Worm (Caenorhabditis elegans) whole organism, L3 larva: ENCODE data around the gene F18A11.2.

Experiments
- R02D3.7 ChIP-seq: fragments of 150-350 bp; optimal IDR thresholded peaks from 2 replicates; lab custom pipeline; 2014; ENCODE audit warnings: missing biosample characterization, missing genetic modification characterization
- ZK546.5 ChIP-seq: sonication (generic microtip); optimal IDR thresholded peaks from 2 replicates; lab custom pipeline; 2017; ENCODE audit warnings: missing biosample characterization, missing genetic modification characterization
- ama-1 ChIP-seq: fragments of 150-350 bp; optimal IDR thresholded peaks from 2 replicates; lab custom pipeline; 2018
- ceh-16 ChIP-seq: sonication (generic microtip); optimal IDR thresholded peaks from 2 replicates; lab custom pipeline; 2017; ENCODE audit warnings: missing biosample characterization, missing genetic modification characterization
- ceh-28 ChIP-seq: fragments of 150-350 bp; optimal IDR thresholded peaks from 2 replicates; lab custom pipeline; 2014; ENCODE audit warnings: missing biosample characterization, missing genetic modification reagents, missing genetic modification characterization
- ceh-82 ChIP-seq: fragments of 150-350 bp; optimal IDR thresholded peaks from 2 replicates; lab custom pipeline; 2014; ENCODE audit warnings: missing biosample characterization, missing genetic modification characterization
- elt-1 ChIP-seq: fragments of 150-350 bp; optimal IDR thresholded peaks from 2 replicates; lab custom pipeline; 2014; ENCODE audit warnings: missing biosample characterization, missing genetic modification characterization
- elt-2 ChIP-seq: sonication (generic microtip); optimal IDR thresholded peaks from 2 replicates; lab custom pipeline; 2016; ENCODE audit warnings: missing genetic modification reagents, mild to moderate bottlenecking, missing genetic modification characterization, missing compliant biosample characterization
- eor-1 ChIP-seq, 2 experiments: fragments of 150-350 bp; optimal IDR thresholded peaks; 2 replicates each; lab custom pipeline; 2014 to 2018; ENCODE audit warnings: missing biosample characterization in 2 of 2, missing genetic modification characterization in 2 of 2
- fkh-10 ChIP-seq: sonication (generic microtip); optimal IDR thresholded peaks from 2 replicates; lab custom pipeline; 2017; ENCODE audit warnings: missing biosample characterization, missing genetic modification reagents, missing genetic modification characterization
- fos-1 ChIP-seq: fragments of 150-350 bp; optimal IDR thresholded peaks from 2 replicates; lab custom pipeline; 2014; ENCODE audit warnings: missing biosample characterization, missing genetic modification characterization
- hmg-11 ChIP-seq: sonication (generic microtip); optimal IDR thresholded peaks from 2 replicates; lab custom pipeline; 2016; ENCODE audit warnings: missing genetic modification characterization, missing compliant biosample characterization
- jun-1 ChIP-seq: fragments of 150-350 bp; optimal IDR thresholded peaks from 2 replicates; lab custom pipeline; 2014; ENCODE audit warnings: missing biosample characterization, missing genetic modification reagents, missing genetic modification characterization
- lin-15B ChIP-seq: fragments of 150-350 bp; optimal IDR thresholded peaks from 2 replicates; lab custom pipeline; 2014; ENCODE audit warnings: missing biosample characterization, missing genetic modification characterization
- lin-39 ChIP-seq: fragments of 150-350 bp; optimal IDR thresholded peaks from 2 replicates; lab custom pipeline; 2018; ENCODE audit warnings: missing biosample characterization, missing genetic modification reagents, missing genetic modification characterization
- lsy-12 ChIP-seq: sonication (generic microtip); optimal IDR thresholded peaks from 2 replicates; lab custom pipeline; 2016; ENCODE audit warnings: mild to moderate bottlenecking, missing genetic modification characterization, missing compliant biosample characterization
- nfya-1 ChIP-seq: sonication (generic microtip); optimal IDR thresholded peaks from 2 replicates; lab custom pipeline; 2017; ENCODE audit warnings: missing genetic modification characterization, mild to moderate bottlenecking, missing compliant biosample characterization, antibody characterized with exemption, moderate library complexity; ENCODE audit not compliant: insufficient read depth
- nhr-23 ChIP-seq: fragments of 150-350 bp; optimal IDR thresholded peaks from 2 replicates; lab custom pipeline; 2014; ENCODE audit warnings: missing biosample characterization, missing genetic modification reagents, missing genetic modification characterization
- nhr-237 ChIP-seq: fragments of 150-350 bp; optimal IDR thresholded peaks from 2 replicates; lab custom pipeline; 2014; ENCODE audit warnings: missing biosample characterization, missing genetic modification characterization
- nhr-25 ChIP-seq: sonication (generic microtip); optimal IDR thresholded peaks from 2 replicates; lab custom pipeline; 2017; ENCODE audit warnings: missing biosample characterization, missing genetic modification characterization
- nhr-43 ChIP-seq: sonication (generic microtip); optimal IDR thresholded peaks from 2 replicates; lab custom pipeline; 2016; ENCODE audit warnings: mild to moderate bottlenecking, missing genetic modification characterization, missing compliant biosample characterization; ENCODE audit not compliant: poor library complexity, severe bottlenecking
- nhr-76 ChIP-seq: fragments of 150-350 bp; sonication (generic microtip); optimal IDR thresholded peaks from 5 replicates; lab custom pipeline; 2014; ENCODE audit warnings: missing biosample characterization, missing genetic modification characterization
- pha-4 ChIP-seq: fragments of 150-350 bp; optimal IDR thresholded peaks from 2 replicates; lab custom pipeline; 2014; ENCODE audit warnings: missing biosample characterization, missing genetic modification reagents, missing genetic modification characterization
- pqm-1 ChIP-seq: fragments of 150-350 bp; optimal IDR thresholded peaks from 2 replicates; lab custom pipeline; 2017; ENCODE audit warnings: missing biosample characterization, missing genetic modification characterization, inconsistent platforms
- sea-2 ChIP-seq: fragments of 150-350 bp; sonication (generic microtip); optimal IDR thresholded peaks from 4 replicates; lab custom pipeline; 2014; ENCODE audit warnings: missing biosample characterization, missing genetic modification reagents, missing genetic modification characterization
- tbx-2 ChIP-seq: sonication (generic microtip); optimal IDR thresholded peaks from 2 replicates; lab custom pipeline; 2016; ENCODE audit warnings: mild to moderate bottlenecking, missing genetic modification characterization, missing compliant biosample characterization
- unc-62 ChIP-seq: fragments of 150-350 bp; sonication (generic microtip); optimal IDR thresholded peaks from 4 replicates; lab custom pipeline; 2014; ENCODE audit warnings: missing biosample characterization, missing genetic modification reagents, missing genetic modification characterization
- zag-1 ChIP-seq: fragments of 150-350 bp; optimal IDR thresholded peaks from 2 replicates; lab custom pipeline; 2014; ENCODE audit warnings: missing biosample characterization, missing genetic modification characterization
- ztf-4 ChIP-seq: fragments of 150-350 bp; optimal IDR thresholded peaks from 2 replicates; lab custom pipeline; 2014; ENCODE audit warnings: missing biosample characterization, missing genetic modification characterization

F18A11.2 gene

ce11 chrII:13007717-13008461 is 23.6 kb upstream of the F18A11.2 start, which contains the start of gene oig-2:
Gene oig-2 (minus strand): TSS chrII:13008164.
- TF ChIP-seq elt-1 (tag; lab: Kevin White, UChicago) (peak; percentile 85), ama-1 (lab: Kevin White, UChicago) (no peak), nhr-25 (tag; lab: Kevin White, UChicago) (peak; percentile 43)

ce11 chrII:13012684-13013083 is 18.8 kb upstream of the F18A11.2 start:
- TF ChIP-seq pha-4 (tag; lab: Kevin White, UChicago): no peak
- TF ChIP-seq fos-1: no peak
- TF ChIP-seq nhr-43 (tag; lab: Kevin White, UChicago): no peak
- no peak for TF ChIP-seq nhr-23 (tag; lab: Kevin White, UChicago)
- TF ChIP-seq eor-1 (tag; optimal IDR thresholded peaks at IDR 0.05; lab: Kevin White, UChicago): no peak

ce11 chrII:13013966-13014365 is 17.5 kb upstream of the F18A11.2 start, which contains the start of gene F18A11.5:
Gene F18A11.5 (minus strand): TSS chrII:13014286.
- peak; percentile 12 for TF ChIP-seq nfya-1 (tag; lab: Kevin White, UChicago)
- peak; percentile 5 for TF ChIP-seq lin-39
- TF ChIP-seq ceh-28 (tag; lab: Kevin White, UChicago): peak; percentile 5
- no peak for TF ChIP-seq hmg-11
- TF ChIP-seq, all 47 proteins: peak for 3

ce11 chrII:13016381-13016780 is 15.1 kb upstream of the F18A11.2 start:
- TF ChIP-seq pha-4 (tag; lab: Kevin White, UChicago) (peak; percentile 11), elt-2 (peak; percentile 63), jun-1 (peak; percentile 3), nhr-25 (tag; lab: Kevin White, UChicago) (peak; percentile 56), nhr-23 (tag; lab: Kevin White, UChicago) (peak; percentile 44), nfya-1 (tag; lab: Kevin White, UChicago) (peak; percentile 46), tbx-2 (tag; lab: Kevin White, UChicago) (peak; percentile 30), R02D3.7 (tag; lab: Kevin White, UChicago) (peak; percentile 3), lsy-12 (tag; lab: Kevin White, UChicago) (peak; percentile 50), lin-15B (peak; percentile 15), ceh-82 (tag; lab: Kevin White, UChicago) (peak; percentile 61)

ce11 chrII:13022555-13022954 is 8.9 kb upstream of the F18A11.2 start:
- TF ChIP-seq nhr-237 (tag; lab: Kevin White, UChicago): no peak
- TF ChIP-seq nhr-25 (tag; lab: Kevin White, UChicago): peak; percentile 59
- peak; percentile 2 for TF ChIP-seq unc-62
- TF ChIP-seq lin-39: no peak
- TF ChIP-seq ceh-28 (tag; lab: Kevin White, UChicago): no peak

ce11 chrII:13023518-13023917 is 8.0 kb upstream of the F18A11.2 start:
- TF ChIP-seq zag-1 (no peak), fkh-10 (GFP tag; lab: Kevin White, UChicago) (no peak), pqm-1 (tag; lab: Kevin White, UChicago) (no peak), ceh-16 (tag; lab: Kevin White, UChicago) (no peak), lsy-12 (tag; lab: Kevin White, UChicago) (no peak), nhr-76 (tag; lab: Kevin White, UChicago) (no peak), sea-2 (GFP tag; lab: Kevin White, UChicago) (no peak), ztf-4 (tag; lab: Kevin White, UChicago) (no peak), elt-2 (no peak), ZK546.5 (no peak)
